Fruit fly (Drosophila melanogaster) whole organism, embryonic: ENCODE measurements around the gene CG11980.

ENCODE experiments used
- B-H2 ChIP-seq: fragments of 200-800 bp; sonication (Bioruptor generic); optimal IDR thresholded peaks from 2 replicates; lab custom pipeline; 2018; ENCODE audit warnings: missing biosample characterization, mild to moderate bottlenecking, missing genetic modification characterization
- Bteb2 ChIP-seq: fragments of 200-800 bp; sonication (Bioruptor generic); optimal IDR thresholded peaks from 2 replicates; lab custom pipeline; 2016; ENCODE audit warnings: missing biosample characterization, missing genetic modification characterization
- CG10431 ChIP-seq: fragments of 200-800 bp; sonication (Bioruptor generic); optimal IDR thresholded peaks from 3 replicates; lab custom pipeline; 2018; ENCODE audit warnings: missing biosample characterization, mild to moderate bottlenecking, missing genetic modification characterization
- CG11247 ChIP-seq: fragments of 200-800 bp; sonication (Bioruptor generic); IDR thresholded peaks from 2 replicates; pipeline ENCODE4 v1.3.6; 2022; ENCODE audit warnings: missing biosample characterization, missing genetic modification characterization
- CG12104 ChIP-seq: fragments of 200-800 bp; sonication (Bioruptor generic); optimal IDR thresholded peaks from 3 replicates; lab custom pipeline; 2016; ENCODE audit warnings: missing biosample characterization, missing genetic modification characterization
- CG12391 ChIP-seq: fragments of 200-800 bp; sonication (Bioruptor generic); optimal IDR thresholded peaks from 3 replicates; lab custom pipeline; 2018; ENCODE audit warnings: missing biosample characterization, mild to moderate bottlenecking, missing genetic modification characterization, moderate library complexity
- CG14050 ChIP-seq: fragments of 200-800 bp; sonication (Bioruptor generic); IDR thresholded peaks from 3 replicates; pipeline ENCODE4 v1.3.6; 2022; ENCODE audit warnings: missing biosample characterization, missing genetic modification characterization
- CG14441 ChIP-seq: fragments of 200-800 bp; sonication (Bioruptor generic); IDR thresholded peaks from 2 replicates; pipeline ENCODE4 v1.3.6; 2022; ENCODE audit warnings: missing biosample characterization, missing genetic modification characterization
- CG1529 ChIP-seq: fragments of 200-800 bp; sonication (Bioruptor generic); optimal IDR thresholded peaks from 3 replicates; lab custom pipeline; 2018; ENCODE audit warnings: missing biosample characterization, missing genetic modification characterization
- CG17568 ChIP-seq: fragments of 200-800 bp; sonication (Bioruptor generic); optimal IDR thresholded peaks from 2 replicates; lab custom pipeline; 2018; ENCODE audit warnings: missing biosample characterization, mild to moderate bottlenecking, missing genetic modification characterization, moderate library complexity
- CG17829 ChIP-seq: fragments of 200-800 bp; optimal IDR thresholded peaks from 2 replicates; lab custom pipeline; 2019; ENCODE audit warnings: missing biosample characterization, mild to moderate bottlenecking, missing genetic modification characterization, moderate library complexity
- CG18011 ChIP-seq: fragments of 200-800 bp; sonication (Bioruptor generic); optimal IDR thresholded peaks from 2 replicates; lab custom pipeline; 2017; ENCODE audit warnings: missing biosample characterization, missing genetic modification characterization, mild to moderate bottlenecking, moderate library complexity, missing genotype
- CG18599 ChIP-seq: fragments of 200-800 bp; sonication (Bioruptor generic); optimal IDR thresholded peaks from 3 replicates; lab custom pipeline; 2017; ENCODE audit warnings: missing biosample characterization, missing genetic modification characterization, mild to moderate bottlenecking, moderate library complexity, missing genetic modification reagents
- CG2120 ChIP-seq: fragments of 200-800 bp; sonication (Bioruptor generic); optimal IDR thresholded peaks from 3 replicates; lab custom pipeline; 2016; ENCODE audit warnings: missing biosample characterization, missing genetic modification characterization
- CG32767 ChIP-seq: fragments of 200-800 bp; sonication (Bioruptor generic); IDR thresholded peaks from 2 replicates; pipeline ENCODE4 v1.3.6; 2022; ENCODE audit warnings: missing biosample characterization, missing genetic modification characterization
- CG3726 ChIP-seq: fragments of 200-800 bp; sonication (Bioruptor generic); IDR thresholded peaks from 3 replicates; pipeline ENCODE4, ENCODE4 v1.3.6; 2022; ENCODE audit warnings: missing biosample characterization, missing genetic modification characterization
- CG5953 ChIP-seq: fragments of 200-800 bp; sonication (Bioruptor generic); IDR thresholded peaks from 2 replicates; pipeline ENCODE4 v1.3.6; 2022; ENCODE audit warnings: missing biosample characterization, missing genetic modification characterization
- CG6175 ChIP-seq: fragments of 200-800 bp; sonication (Bioruptor generic); IDR thresholded peaks from 3 replicates; pipeline ENCODE4 v1.3.6; 2022; ENCODE audit warnings: missing biosample characterization, missing genetic modification characterization
- CG6683 ChIP-seq: fragments of 200-800 bp; sonication (Bioruptor generic); optimal IDR thresholded peaks from 2 replicates; lab custom pipeline; 2017; ENCODE audit warnings: missing biosample characterization, mild to moderate bottlenecking, missing genetic modification characterization, missing genetic modification reagents
- CG7372 ChIP-seq: fragments of 200-800 bp; sonication (Bioruptor generic); IDR thresholded peaks from 2 replicates; pipeline ENCODE4 v1.3.6; 2022; ENCODE audit warnings: missing biosample characterization, missing genetic modification characterization
- CG7786 ChIP-seq: fragments of 200-800 bp; sonication (Bioruptor generic); optimal IDR thresholded peaks from 2 replicates; lab custom pipeline; 2016; ENCODE audit warnings: missing biosample characterization, missing genetic modification characterization
- CG8359 ChIP-seq: fragments of 200-800 bp; sonication (Bioruptor generic); optimal IDR thresholded peaks from 2 replicates; lab custom pipeline; 2017; ENCODE audit warnings: missing biosample characterization, mild to moderate bottlenecking, missing genetic modification characterization, borderline replicate concordance
- Dp ChIP-seq: fragments of 200-800 bp; sonication (Bioruptor generic); optimal IDR thresholded peaks from 2 replicates; lab custom pipeline; 2018; ENCODE audit warnings: missing biosample characterization, mild to moderate bottlenecking, missing genetic modification characterization, moderate library complexity
- Dref ChIP-seq: fragments of 200-800 bp; sonication (Bioruptor generic); IDR thresholded peaks from 2 replicates; pipeline ENCODE4 v1.3.6; 2022; ENCODE audit warnings: missing biosample characterization, missing genetic modification characterization
- E2f1 ChIP-seq: fragments of 200-800 bp; sonication (Bioruptor generic); IDR thresholded peaks from 2 replicates; pipeline ENCODE4 v1.3.6; 2022; ENCODE audit warnings: missing biosample characterization, missing genetic modification characterization
- H15 ChIP-seq: fragments of 200-800 bp; sonication (Bioruptor generic); IDR thresholded peaks from 3 replicates; pipeline ENCODE4 v1.3.6; 2022; ENCODE audit warnings: missing biosample characterization, missing genetic modification characterization
- Hand ChIP-seq: fragments of 200-800 bp; sonication (Bioruptor generic); optimal IDR thresholded peaks from 2 replicates; lab custom pipeline; 2017; ENCODE audit warnings: mild to moderate bottlenecking, missing biosample characterization, missing genetic modification reagents, missing genetic modification characterization
- Mad ChIP-seq: fragments of 200-800 bp; sonication (Bioruptor generic); optimal IDR thresholded peaks from 2 replicates; lab custom pipeline; 2016; ENCODE audit warnings: missing biosample characterization, missing genetic modification characterization
- Myb ChIP-seq: fragments of 200-800 bp; sonication (Bioruptor generic); optimal IDR thresholded peaks from 2 replicates; lab custom pipeline; 2016; ENCODE audit warnings: missing biosample characterization, missing genetic modification characterization
- NC2β ChIP-seq: fragments of 200-800 bp; sonication (Bioruptor generic); optimal IDR thresholded peaks from 2 replicates; lab custom pipeline; 2016; ENCODE audit warnings: missing biosample characterization, missing genetic modification characterization
- Nf-YB ChIP-seq: fragments of 200-800 bp; sonication (Bioruptor generic); optimal IDR thresholded peaks from 3 replicates; lab custom pipeline; 2019; ENCODE audit warnings: missing biosample characterization, mild to moderate bottlenecking, missing genetic modification characterization, moderate library complexity
- Ptx1 ChIP-seq: fragments of 200-800 bp; sonication (Bioruptor generic); IDR thresholded peaks from 2 replicates; pipeline ENCODE4 v1.3.6; 2022; ENCODE audit warnings: missing biosample characterization, missing genetic modification characterization
- Rx ChIP-seq: fragments of 200-800 bp; sonication (Bioruptor generic); IDR thresholded peaks from 2 replicates; pipeline ENCODE4 v1.3.6; 2022; ENCODE audit warnings: missing biosample characterization, missing genetic modification characterization
- Scr ChIP-seq: fragments of 200-800 bp; sonication (Bioruptor generic); IDR thresholded peaks from 2 replicates; pipeline ENCODE4 v1.3.6; 2022; ENCODE audit warnings: missing biosample characterization, missing genetic modification characterization; ENCODE audit not compliant: partially characterized antibody
- bab2 ChIP-seq: fragments of 200-800 bp; sonication (Bioruptor generic); optimal IDR thresholded peaks from 2 replicates; lab custom pipeline; 2016; ENCODE audit warnings: missing biosample characterization, missing genetic modification characterization
- cato ChIP-seq: fragments of 200-800 bp; sonication (Bioruptor generic); optimal IDR thresholded peaks from 2 replicates; lab custom pipeline; 2016; ENCODE audit warnings: missing biosample characterization, missing genetic modification characterization, borderline replicate concordance
- dmrt99B ChIP-seq: fragments of 200-800 bp; sonication (Bioruptor generic); optimal IDR thresholded peaks from 2 replicates; lab custom pipeline; 2018; ENCODE audit warnings: missing biosample characterization, mild to moderate bottlenecking, missing genetic modification characterization, moderate library complexity
- fu2 ChIP-seq: fragments of 200-800 bp; sonication (Bioruptor generic); optimal IDR thresholded peaks from 2 replicates; lab custom pipeline; 2016; ENCODE audit warnings: missing biosample characterization, missing genetic modification characterization
- grn ChIP-seq: fragments of 200-800 bp; sonication (Bioruptor generic); optimal IDR thresholded peaks from 3 replicates; lab custom pipeline; 2017; ENCODE audit warnings: missing biosample characterization, missing genetic modification characterization
- hth ChIP-seq: fragments of >200 bp; optimal IDR thresholded peaks from 2 replicates; lab custom pipeline; 2017; ENCODE audit warnings: inconsistent platforms
- lbe ChIP-seq: fragments of 200-800 bp; sonication (Bioruptor generic); optimal IDR thresholded peaks from 2 replicates; lab custom pipeline; 2016; ENCODE audit warnings: missing biosample characterization, mild to moderate bottlenecking, missing genetic modification characterization
- nom ChIP-seq: fragments of 200-800 bp; sonication (Bioruptor generic); optimal IDR thresholded peaks from 2 replicates; lab custom pipeline; 2017; ENCODE audit warnings: missing biosample characterization, missing genetic modification characterization, mild to moderate bottlenecking, moderate library complexity, missing genetic modification reagents
- pan ChIP-seq, 4 experiments: fragments of >200 bp in 3 of 4; fragments of 200-800 bp in 1 of 4; sonication (Bioruptor generic) in 1 of 4; optimal IDR thresholded peaks in 3 of 4; IDR thresholded peaks in 1 of 4; 2 replicates each; pipeline versions ENCODE4 v1.3.6 to Lab custom; 2017 to 2022; ENCODE audit warnings: missing biosample characterization in 2 of 4, missing genetic modification characterization in 2 of 4, mixed read lengths in 1 of 4
- salm ChIP-seq: fragments of 200-800 bp; sonication (Bioruptor generic); optimal IDR thresholded peaks from 2 replicates; lab custom pipeline; 2018; ENCODE audit warnings: missing biosample characterization, mild to moderate bottlenecking, missing genetic modification characterization
- sc ChIP-seq, 3 experiments: fragments of >200 bp in 2 of 3; fragments of 200-800 bp in 1 of 3; sonication (Bioruptor generic) in 1 of 3; optimal IDR thresholded peaks; 2 replicates in 2 of 3; 3 replicates in 1 of 3; lab custom pipeline; 2017; ENCODE audit warnings: mild to moderate bottlenecking in 1 of 3, missing biosample characterization in 1 of 3, missing genetic modification characterization in 1 of 3, missing genetic modification reagents in 1 of 3
- schlank ChIP-seq: fragments of 200-800 bp; sonication (Bioruptor generic); optimal IDR thresholded peaks from 2 replicates; lab custom pipeline; 2018; ENCODE audit warnings: missing biosample characterization, mild to moderate bottlenecking, missing genetic modification characterization
- so ChIP-seq: fragments of 200-800 bp; sonication (Bioruptor generic); IDR thresholded peaks from 3 replicates; pipeline ENCODE4 v1.3.6; 2022; ENCODE audit warnings: missing biosample characterization, missing genetic modification characterization
- unc-4 ChIP-seq: fragments of 200-800 bp; sonication (Bioruptor generic); IDR thresholded peaks from 2 replicates; pipeline ENCODE4 v1.3.6; 2022; ENCODE audit warnings: missing biosample characterization, missing genetic modification characterization; ENCODE audit not compliant: partially characterized antibody
- vnd ChIP-seq: fragments of 200-800 bp; sonication (Bioruptor generic); IDR thresholded peaks from 3 replicates; pipeline ENCODE4 v1.3.6; 2022; ENCODE audit warnings: missing biosample characterization, missing genetic modification characterization; ENCODE audit not compliant: partially characterized antibody
- z ChIP-seq: fragments of 200-800 bp; sonication (Bioruptor generic); IDR thresholded peaks from 3 replicates; pipeline ENCODE4 v1.3.6; 2022; ENCODE audit warnings: missing biosample characterization, missing genetic modification characterization

Gene CG11980

DNA sequence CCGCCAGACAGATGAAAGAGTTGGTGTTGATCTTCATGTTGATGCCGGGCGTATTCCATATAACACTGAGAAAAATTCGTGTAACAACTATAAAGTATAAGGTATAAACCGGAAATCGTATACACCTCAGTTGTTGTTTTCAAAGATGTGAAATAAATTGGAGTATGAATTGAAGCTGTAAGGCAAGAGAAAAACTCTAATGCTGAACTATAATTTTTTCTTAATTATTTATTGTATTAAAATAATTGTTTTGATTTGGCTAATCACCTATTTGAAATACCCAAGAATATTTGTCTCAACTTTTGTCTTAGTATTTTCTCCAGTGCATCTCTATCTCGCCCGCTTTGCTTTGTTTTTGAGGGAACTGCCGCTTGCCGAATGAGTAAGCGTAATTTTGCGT lies 43.5 kb upstream of the CG11980 start (continued):
- TF ChIP-seq E2f1 (GFP tag; lab: Robert Waterston, UW): no peak
- TF ChIP-seq z: no peak
- TF ChIP-seq CG14441: no peak
- TF ChIP-seq Scr (GFP tag; lab: Robert Waterston, UW): no peak
- no peak for TF ChIP-seq Bteb2 (GFP tag; lab: Kevin White, UChicago)
- TF ChIP-seq CG6683 (GFP tag; lab: Kevin White, UChicago): no peak
- no peak for TF ChIP-seq Mad (GFP tag; lab: Kevin White, UChicago)
- TF ChIP-seq grn (GFP tag; lab: Kevin White, UChicago): no peak
- TF ChIP-seq CG7786: no peak
- peak; percentile 50 for TF ChIP-seq salm
- TF ChIP-seq CG12391 (tag; lab: Kevin White, UChicago): peak; percentile 69
- TF ChIP-seq Dp: no peak
- TF ChIP-seq CG8359 (GFP tag; lab: Kevin White, UChicago): peak; percentile 27
- TF ChIP-seq bab2 (GFP tag; lab: Kevin White, UChicago): no peak
- no peak for TF ChIP-seq pan (optimal IDR thresholded peaks at IDR 0.05; lab: Kevin White, UChicago)
- TF ChIP-seq pan (GFP tag; optimal IDR thresholded peaks at IDR 0.05 in 1 of 2, IDR thresholded peaks at IDR 0.05 in 1 of 2): peak in 1 of 2 experiments; percentile 44
- TF ChIP-seq CG3726 (GFP tag; lab: Robert Waterston, UW): no peak
- no peak for TF ChIP-seq B-H2 (GFP tag; lab: Kevin White, UChicago)
- no peak for TF ChIP-seq CG5953 (GFP tag; lab: Robert Waterston, UW)
- no peak for TF ChIP-seq hth (lab: Kevin White, UChicago)
- no peak for TF ChIP-seq CG17568 (GFP tag; lab: Kevin White, UChicago)
- TF ChIP-seq Hand (GFP tag; lab: Kevin White, UChicago): no peak
- TF ChIP-seq H15 (GFP tag; lab: Robert Waterston, UW): no peak
- no peak for TF ChIP-seq CG2120 (GFP tag; lab: Kevin White, UChicago)
- no peak for TF ChIP-seq NC2β (GFP tag; lab: Kevin White, UChicago)
- peak; percentile 14 for TF ChIP-seq CG18599 (GFP tag; lab: Kevin White, UChicago)
- peak; percentile 35; the same call in 1 of the 3 replicates for TF ChIP-seq so
- TF ChIP-seq Rx: no peak
- no peak for TF ChIP-seq CG6175
- TF ChIP-seq vnd (GFP tag; lab: Robert Waterston, UW): no peak
- no peak for TF ChIP-seq unc-4 (GFP tag; lab: Robert Waterston, UW)
- peak; percentile 64 for TF ChIP-seq CG17829 (tag; lab: Kevin White, UChicago)
- TF ChIP-seq dmrt99B (tag; lab: Kevin White, UChicago): peak; percentile 87
- TF ChIP-seq CG18011 (GFP tag; lab: Kevin White, UChicago): no peak
- TF ChIP-seq CG1529 (GFP tag; lab: Kevin White, UChicago): peak; percentile 60
- TF ChIP-seq CG12104 (GFP tag; lab: Kevin White, UChicago): no peak
- no peak for TF ChIP-seq CG32767 (GFP tag; lab: Robert Waterston, UW)
- TF ChIP-seq Myb (GFP tag; lab: Kevin White, UChicago): no peak
- TF ChIP-seq Nf-YB (GFP tag; lab: Kevin White, UChicago): peak; percentile 23
- TF ChIP-seq lbe (GFP tag; lab: Kevin White, UChicago): no peak
- TF ChIP-seq CG7372 (GFP tag; lab: Robert Waterston, UW): no peak
- TF ChIP-seq CG11247 (GFP tag; lab: Robert Waterston, UW): no peak
- peak; percentile 56 for TF ChIP-seq Ptx1
- TF ChIP-seq schlank (tag; lab: Kevin White, UChicago): no peak
- no peak for TF ChIP-seq nom
- no peak for TF ChIP-seq CG10431
- TF ChIP-seq CG14050 (GFP tag; lab: Robert Waterston, UW): peak; percentile 42; the same call in 2 of the 3 replicates
- peak; percentile 16 for TF ChIP-seq cato (GFP tag; lab: Kevin White, UChicago)
- no peak for TF ChIP-seq sc (optimal IDR thresholded peaks at IDR 0.05; lab: Kevin White, UChicago)
- peak; percentile 29 for TF ChIP-seq sc (GFP tag; optimal IDR thresholded peaks at IDR 0.05; lab: Kevin White, UChicago)
- TF ChIP-seq Dref (GFP tag; lab: Robert Waterston, UW): no peak
- no peak for TF ChIP-seq fu2
